Worm (Caenorhabditis elegans) whole organism, late embryonic: Measurements from ENCODE around the gene Y69E1A.1.

Experiments used
- C08G9.2 ChIP-seq: sonication (generic microtip); optimal IDR thresholded peaks from 2 replicates; lab custom pipeline; 2016; ENCODE audit warnings: mild to moderate bottlenecking, missing genetic modification characterization, moderate library complexity, missing compliant biosample characterization
- C38D4.7 ChIP-seq: fragments of 200-800 bp; sonication (Bioruptor generic); optimal IDR thresholded peaks from 2 replicates; lab custom pipeline; 2018; ENCODE audit warnings: mild to moderate bottlenecking, missing genetic modification characterization, moderate library complexity, missing compliant biosample characterization
- F13H6.1 ChIP-seq: sonication (generic microtip); optimal IDR thresholded peaks from 2 replicates; lab custom pipeline; 2016; ENCODE audit warnings: missing genetic modification characterization, missing compliant biosample characterization
- K09A11.1 ChIP-seq: sonication (generic microtip); optimal IDR thresholded peaks from 2 replicates; lab custom pipeline; 2017; ENCODE audit warnings: antibody characterized with exemption, mild to moderate bottlenecking, missing genetic modification characterization, missing compliant biosample characterization; ENCODE audit not compliant: insufficient read depth
- T23F11.4 ChIP-seq: fragments of 200-800 bp; sonication (Bioruptor generic); optimal IDR thresholded peaks from 2 replicates; lab custom pipeline; 2018; ENCODE audit warnings: mild to moderate bottlenecking, missing genetic modification characterization, missing compliant biosample characterization
- ahr-1 ChIP-seq: sonication (generic microtip); optimal IDR thresholded peaks from 2 replicates; lab custom pipeline; 2016; ENCODE audit warnings: missing genetic modification characterization, missing compliant biosample characterization
- ceh-22 ChIP-seq: sonication (generic microtip); optimal IDR thresholded peaks from 2 replicates; lab custom pipeline; 2017; ENCODE audit warnings: missing biosample characterization, missing genetic modification characterization
- ceh-31 ChIP-seq: sonication (generic microtip); optimal IDR thresholded peaks from 2 replicates; lab custom pipeline; 2016; ENCODE audit warnings: missing genetic modification characterization, missing compliant biosample characterization
- ceh-34 ChIP-seq: sonication (generic microtip); optimal IDR thresholded peaks from 2 replicates; lab custom pipeline; 2016; ENCODE audit warnings: mild to moderate bottlenecking, missing genetic modification characterization, missing compliant biosample characterization
- ceh-45 ChIP-seq: fragments of 200-800 bp; sonication (Bioruptor generic); IDR thresholded peaks from 2 replicates; pipeline ENCODE4 v1.3.6; 2022; ENCODE audit warnings: missing genetic modification reagents, missing genetic modification characterization, missing compliant biosample characterization
- ceh-48 ChIP-seq: sonication (generic microtip); optimal IDR thresholded peaks from 2 replicates; lab custom pipeline; 2016; ENCODE audit warnings: missing genetic modification characterization, inconsistent platforms, missing compliant biosample characterization
- ceh-6 ChIP-seq: fragments of 200-800 bp; sonication (Bioruptor generic); optimal IDR thresholded peaks from 2 replicates; lab custom pipeline; 2018; ENCODE audit warnings: mild to moderate bottlenecking, missing genetic modification characterization, missing compliant biosample characterization
- dve-1 ChIP-seq: sonication (generic microtip); optimal IDR thresholded peaks from 2 replicates; lab custom pipeline; 2017; ENCODE audit warnings: antibody characterized with exemption, mild to moderate bottlenecking, missing genetic modification characterization, missing compliant biosample characterization
- elt-2 ChIP-seq: sonication (generic microtip); optimal IDR thresholded peaks from 2 replicates; lab custom pipeline; 2016; ENCODE audit warnings: missing genetic modification reagents, missing genetic modification characterization, missing compliant biosample characterization
- elt-4 ChIP-seq: sonication (generic microtip); optimal IDR thresholded peaks from 2 replicates; lab custom pipeline; 2016; ENCODE audit warnings: missing genetic modification characterization, missing compliant biosample characterization
- eyg-1 ChIP-seq: sonication (generic microtip); optimal IDR thresholded peaks from 2 replicates; lab custom pipeline; 2016; ENCODE audit warnings: missing genotype, missing genetic modification characterization, missing compliant biosample characterization
- fax-1 ChIP-seq: sonication (generic microtip); optimal IDR thresholded peaks from 2 replicates; lab custom pipeline; 2016; ENCODE audit warnings: missing genotype, missing genetic modification characterization, missing compliant biosample characterization
- fkh-10 ChIP-seq: fragments of 150-350 bp; optimal IDR thresholded peaks from 2 replicates; lab custom pipeline; 2014; ENCODE audit warnings: missing biosample characterization, missing genetic modification reagents, missing genetic modification characterization
- fkh-6 ChIP-seq: sonication (generic microtip); optimal IDR thresholded peaks from 2 replicates; lab custom pipeline; 2016; ENCODE audit warnings: missing genetic modification characterization, missing compliant biosample characterization
- gmeb-2 ChIP-seq: sonication (generic microtip); optimal IDR thresholded peaks from 2 replicates; lab custom pipeline; 2016; ENCODE audit warnings: missing genetic modification characterization, inconsistent platforms, missing compliant biosample characterization
- hlh-15 ChIP-seq: sonication (generic microtip); optimal IDR thresholded peaks from 2 replicates; lab custom pipeline; 2016; ENCODE audit warnings: missing genetic modification characterization, missing compliant biosample characterization
- hlh-30 ChIP-seq: sonication (generic microtip); optimal IDR thresholded peaks from 2 replicates; lab custom pipeline; 2017; ENCODE audit warnings: antibody characterized with exemption, missing genetic modification characterization, missing compliant biosample characterization; ENCODE audit not compliant: insufficient read depth
- hlh-8 ChIP-seq: sonication (generic microtip); optimal IDR thresholded peaks from 2 replicates; lab custom pipeline; 2016; ENCODE audit warnings: missing genotype, missing genetic modification characterization, missing compliant biosample characterization
- lim-6 ChIP-seq: sonication (generic microtip); optimal IDR thresholded peaks from 2 replicates; lab custom pipeline; 2016; ENCODE audit warnings: missing genetic modification characterization, missing compliant biosample characterization
- lin-11 ChIP-seq: fragments of 200-800 bp; sonication (Bioruptor generic); optimal IDR thresholded peaks from 2 replicates; lab custom pipeline; 2018; ENCODE audit warnings: mild to moderate bottlenecking, missing genetic modification characterization, missing compliant biosample characterization
- nfya-1 ChIP-seq: sonication (generic microtip); optimal IDR thresholded peaks from 2 replicates; lab custom pipeline; 2017; ENCODE audit warnings: missing genetic modification characterization, mild to moderate bottlenecking, missing compliant biosample characterization, antibody characterized with exemption, moderate library complexity
- nhr-11 ChIP-seq: fragments of 150-350 bp; optimal IDR thresholded peaks from 2 replicates; lab custom pipeline; 2014; ENCODE audit warnings: missing biosample characterization, missing genetic modification characterization
- npax-4 ChIP-seq: sonication (generic microtip); optimal IDR thresholded peaks from 2 replicates; lab custom pipeline; 2016; ENCODE audit warnings: missing genetic modification characterization, missing compliant biosample characterization
- pag-3 ChIP-seq: sonication (generic microtip); optimal IDR thresholded peaks from 2 replicates; lab custom pipeline; 2016; ENCODE audit warnings: missing compliant biosample characterization, missing genetic modification characterization, borderline replicate concordance
- pqm-1 ChIP-seq: sonication (generic microtip); optimal IDR thresholded peaks from 2 replicates; lab custom pipeline; 2016; ENCODE audit warnings: missing genetic modification characterization, missing compliant biosample characterization
- pros-1 ChIP-seq: fragments of 150-350 bp; optimal IDR thresholded peaks from 2 replicates; lab custom pipeline; 2014; ENCODE audit warnings: missing biosample characterization, missing genetic modification reagents, missing genetic modification characterization
- ref-2 ChIP-seq: sonication (generic microtip); optimal IDR thresholded peaks from 2 replicates; lab custom pipeline; 2016; ENCODE audit warnings: missing genetic modification characterization, missing compliant biosample characterization
- sdc-2 ChIP-seq: sonication (generic microtip); optimal IDR thresholded peaks from 2 replicates; lab custom pipeline; 2016; ENCODE audit warnings: missing genotype, missing genetic modification characterization, missing compliant biosample characterization
- sox-2 ChIP-seq: fragments of 200-800 bp; sonication (Bioruptor generic); IDR thresholded peaks from 2 replicates; pipeline ENCODE4 v1.3.6; 2022; ENCODE audit warnings: missing genetic modification reagents, missing genetic modification characterization, missing compliant biosample characterization
- syd-9 ChIP-seq: sonication (generic microtip); optimal IDR thresholded peaks from 2 replicates; lab custom pipeline; 2016; ENCODE audit warnings: mild to moderate bottlenecking, missing genetic modification characterization, moderate library complexity, missing compliant biosample characterization
- tbx-7 ChIP-seq: sonication (generic microtip); optimal IDR thresholded peaks from 2 replicates; lab custom pipeline; 2016; ENCODE audit warnings: missing genotype, missing genetic modification characterization, missing compliant biosample characterization
- ttx-3 ChIP-seq: sonication (generic microtip); optimal IDR thresholded peaks from 2 replicates; lab custom pipeline; 2016; ENCODE audit warnings: missing genetic modification reagents, missing genetic modification characterization, missing compliant biosample characterization
- unc-86 ChIP-seq: sonication (generic microtip); optimal IDR thresholded peaks from 2 replicates; lab custom pipeline; 2016; ENCODE audit warnings: missing genetic modification characterization, missing compliant biosample characterization
- zip-5 ChIP-seq: sonication (generic microtip); optimal IDR thresholded peaks from 2 replicates; lab custom pipeline; 2016; ENCODE audit warnings: missing genetic modification characterization, missing compliant biosample characterization
- ztf-16 ChIP-seq: sonication (generic microtip); optimal IDR thresholded peaks from 2 replicates; lab custom pipeline; 2017; ENCODE audit warnings: missing genetic modification characterization, missing compliant biosample characterization

Y69E1A.1 gene

ce11 chrIV:10909708-10910107 is 39.0 kb downstream of the Y69E1A.1 start, which contains the start of gene pyk-2:
Gene pyk-2 (plus strand): TSS chrIV:10909913.
- no peak for TF ChIP-seq ceh-31
- no peak for TF ChIP-seq sdc-2 (tag; lab: Kevin White, UChicago)
- TF ChIP-seq unc-86 (tag; lab: Kevin White, UChicago): no peak
- TF ChIP-seq hlh-30 (tag; lab: Kevin White, UChicago): no peak
- TF ChIP-seq hlh-15 (tag; lab: Kevin White, UChicago): no peak
- TF ChIP-seq eyg-1: no peak
- no peak for TF ChIP-seq fkh-6 (tag; lab: Kevin White, UChicago)
- no peak for TF ChIP-seq ztf-16 (tag; lab: Kevin White, UChicago)

ce11 chrIV:10909206-10909605 is 39.5 kb downstream of the Y69E1A.1 start, which contains the start of gene ZK596.2:
Gene ZK596.2 (minus strand): TSS chrIV:10909306.
- TF ChIP-seq ceh-22 (tag; lab: Kevin White, UChicago) (no peak), ceh-45 (GFP tag; lab: Robert Waterston, UW) (no peak), pag-3 (tag; lab: Kevin White, UChicago) (no peak), fax-1 (tag; lab: Kevin White, UChicago) (no peak), gmeb-2 (tag; lab: Kevin White, UChicago) (no peak), fkh-10 (GFP tag; lab: Kevin White, UChicago) (no peak), lim-6 (tag; lab: Kevin White, UChicago) (no peak), lin-11 (tag; lab: Kevin White, UChicago) (no peak)

ce11 chrIV:10904282-10904681 is 44.4 kb downstream of the Y69E1A.1 start, which contains the start of gene ZK596.3:
Gene ZK596.3 (minus strand): TSS chrIV:10904382.
- TF ChIP-seq eyg-1 (no peak), dve-1 (tag; lab: Kevin White, UChicago) (no peak), pqm-1 (tag; lab: Kevin White, UChicago) (no peak), ttx-3 (tag; lab: Kevin White, UChicago) (no peak), hlh-15 (tag; lab: Kevin White, UChicago) (no peak), npax-4 (no peak), pros-1 (tag; lab: Kevin White, UChicago) (no peak), syd-9 (tag; lab: Kevin White, UChicago) (no peak), T23F11.4 (GFP tag; lab: Kevin White, UChicago) (no peak), C38D4.7 (GFP tag; lab: Kevin White, UChicago) (no peak), K09A11.1 (no peak), sox-2 (GFP tag; lab: Robert Waterston, UW) (no peak), nhr-11 (tag; lab: Kevin White, UChicago) (no peak), tbx-7 (tag; lab: Kevin White, UChicago) (no peak), C08G9.2 (no peak), ahr-1 (tag; lab: Kevin White, UChicago) (no peak), ceh-34 (tag; lab: Kevin White, UChicago) (no peak), F13H6.1 (tag; lab: Kevin White, UChicago) (no peak), zip-5 (tag; lab: Kevin White, UChicago) (no peak), nfya-1 (tag; lab: Kevin White, UChicago) (no peak)

- no peak for TF ChIP-seq elt-2
- no peak for TF ChIP-seq C08G9.2
- TF ChIP-seq hlh-30 (tag; lab: Kevin White, UChicago): no peak
- no peak for TF ChIP-seq ceh-6 (GFP tag; lab: Kevin White, UChicago)
- no peak for TF ChIP-seq ref-2 (tag; lab: Kevin White, UChicago)
- no peak for TF ChIP-seq hlh-15 (tag; lab: Kevin White, UChicago)
- no peak for TF ChIP-seq ceh-22 (tag; lab: Kevin White, UChicago)
- TF ChIP-seq hlh-8 (tag; lab: Kevin White, UChicago): no peak
- TF ChIP-seq elt-4 (tag; lab: Kevin White, UChicago): no peak
- TF ChIP-seq ceh-48 (tag; lab: Kevin White, UChicago): no peak
- TF ChIP-seq tbx-7 (tag; lab: Kevin White, UChicago): no peak
Measured at ce11 chrIV:10902476-10902875, 46.2 kb downstream of the Y69E1A.1 start.
